Worm (Caenorhabditis elegans) whole organism, L4 larva: Measurements from ENCODE around the gene T03F6.9.
A peak's percentile ranks its signal among the peaks of the same experiment; 100 is the strongest.

Experiments used
- D1046.2 ChIP-seq: fragments of 200-800 bp; sonication (Bioruptor generic); IDR thresholded peaks from 2 replicates; pipeline ENCODE4 v1.3.6; 2022; ENCODE audit warnings: missing genetic modification characterization, missing compliant biosample characterization
- F44E2.7 ChIP-seq: fragments of 200-800 bp; sonication (Bioruptor generic); IDR thresholded peaks from 2 replicates; pipeline ENCODE4 v2.1.2; 2022; ENCODE audit warnings: missing genetic modification characterization, missing compliant biosample characterization
- F49E8.2 ChIP-seq: sonication (generic microtip); optimal IDR thresholded peaks from 2 replicates; lab custom pipeline; 2016; ENCODE audit warnings: missing compliant biosample characterization, mild to moderate bottlenecking, missing genetic modification characterization, borderline replicate concordance
- T26A8.4 ChIP-seq: fragments of 200-800 bp; sonication (Bioruptor generic); IDR thresholded peaks from 2 replicates; pipeline ENCODE4 v1.3.6; 2022; ENCODE audit warnings: missing genetic modification characterization, missing compliant biosample characterization
- Y105C5A.15 ChIP-seq: fragments of 200-800 bp; sonication (Bioruptor generic); IDR thresholded peaks from 2 replicates; pipeline ENCODE4 v1.3.6; 2022; ENCODE audit warnings: missing genetic modification characterization, missing compliant biosample characterization
- aha-1 ChIP-seq: fragments of 150-350 bp; peaks from one replicate; lab custom pipeline; 2014; ENCODE audit warnings: missing biosample characterization, missing genetic modification characterization
- ama-1 ChIP-seq: fragments of 150-350 bp; optimal IDR thresholded peaks from 2 replicates; lab custom pipeline; 2014; ENCODE audit warnings: inconsistent platforms, mixed read lengths
- arid-1 ChIP-seq: fragments of 200-800 bp; sonication (Bioruptor generic); conservative IDR thresholded peaks from 2 replicates; pipeline ENCODE4 v1.3.6; 2022; ENCODE audit warnings: missing genetic modification reagents, missing genetic modification characterization, missing compliant biosample characterization
- attf-4 ChIP-seq: sonication (generic microtip); optimal IDR thresholded peaks from 3 replicates; lab custom pipeline; 2017; ENCODE audit warnings: missing biosample characterization, missing genetic modification characterization
- ceh-20 ChIP-seq: fragments of 200-800 bp; sonication (Bioruptor generic); IDR thresholded peaks from 2 replicates; pipeline ENCODE4 v1.3.6; 2022; ENCODE audit warnings: missing genetic modification reagents, missing genetic modification characterization, missing compliant biosample characterization
- ceh-32 ChIP-seq: sonication (generic microtip); optimal IDR thresholded peaks from 2 replicates; lab custom pipeline; 2016; ENCODE audit warnings: mild to moderate bottlenecking, missing genetic modification characterization, missing compliant biosample characterization; ENCODE audit not compliant: poor library complexity
- ceh-62 ChIP-seq: sonication (generic microtip); optimal IDR thresholded peaks from 2 replicates; lab custom pipeline; 2017; ENCODE audit warnings: missing biosample characterization, missing genetic modification characterization
- ceh-82 ChIP-seq: sonication (generic microtip); optimal IDR thresholded peaks from 2 replicates; lab custom pipeline; 2017; ENCODE audit warnings: missing biosample characterization, missing genetic modification characterization
- daf-19 ChIP-seq: fragments of 200-800 bp; sonication (Bioruptor generic); conservative IDR thresholded peaks from 2 replicates; pipeline ENCODE4 v1.3.6; 2022; ENCODE audit warnings: missing genetic modification characterization, missing compliant biosample characterization
- dmd-8 ChIP-seq: fragments of 200-800 bp; sonication (Bioruptor generic); IDR thresholded peaks from 2 replicates; pipeline ENCODE4 v1.3.6; 2022; ENCODE audit warnings: missing genetic modification characterization, missing compliant biosample characterization
- dmd-9 ChIP-seq: fragments of 200-800 bp; sonication (Bioruptor generic); IDR thresholded peaks from 2 replicates; pipeline ENCODE4 v1.3.6; 2022; ENCODE audit warnings: missing genetic modification reagents, missing genetic modification characterization, missing compliant biosample characterization
- duxl-1 ChIP-seq: sonication (generic microtip); optimal IDR thresholded peaks from 2 replicates; lab custom pipeline; 2016; ENCODE audit warnings: mild to moderate bottlenecking, missing genetic modification characterization, moderate library complexity, missing compliant biosample characterization; ENCODE audit not compliant: poor library complexity
- egl-27 ChIP-seq: sonication (generic microtip); optimal IDR thresholded peaks from 3 replicates; lab custom pipeline; 2017; ENCODE audit warnings: missing biosample characterization, missing genetic modification reagents, missing genetic modification characterization
- egl-43 ChIP-seq: fragments of 200-800 bp; sonication (Bioruptor generic); IDR thresholded peaks from 2 replicates; pipeline ENCODE4 v1.3.6; 2022; ENCODE audit warnings: missing genetic modification reagents, missing genetic modification characterization, missing compliant biosample characterization
- fkh-10 ChIP-seq: fragments of 150-350 bp; optimal IDR thresholded peaks from 2 replicates; lab custom pipeline; 2014; ENCODE audit warnings: missing biosample characterization, missing genetic modification reagents, missing genetic modification characterization
- fos-1 ChIP-seq: fragments of 150-350 bp; optimal IDR thresholded peaks from 2 replicates; lab custom pipeline; 2014; ENCODE audit warnings: missing biosample characterization, missing genetic modification characterization
- gei-8 ChIP-seq: fragments of 200-800 bp; sonication (Bioruptor generic); optimal IDR thresholded peaks from 2 replicates; lab custom pipeline; 2018; ENCODE audit warnings: mild to moderate bottlenecking, missing genetic modification characterization, missing compliant biosample characterization
- hif-1 ChIP-seq, 2 experiments: sonication (generic microtip); optimal IDR thresholded peaks; 2 replicates each; lab custom pipeline; 2016 to 2017; ENCODE audit warnings: missing compliant biosample characterization in 2 of 2, missing genetic modification characterization in 2 of 2, missing genetic modification reagents in 2 of 2, missing genotype in 2 of 2, mild to moderate bottlenecking in 1 of 2
- jun-1 ChIP-seq: fragments of 150-350 bp; optimal IDR thresholded peaks from 2 replicates; lab custom pipeline; 2014; ENCODE audit warnings: missing biosample characterization, missing genetic modification reagents, missing genetic modification characterization
- lim-7 ChIP-seq: fragments of 200-800 bp; sonication (Bioruptor generic); IDR thresholded peaks from 2 replicates; pipeline ENCODE4 v1.3.6; 2022; ENCODE audit warnings: missing genetic modification characterization, missing compliant biosample characterization
- madf-5 ChIP-seq, 2 experiments: fragments of 200-800 bp; sonication (Bioruptor generic); IDR thresholded peaks; 2 replicates each; pipeline ENCODE4 v1.3.6; 2022; ENCODE audit warnings: missing compliant biosample characterization in 2 of 2, missing genetic modification characterization in 2 of 2
- mxl-3 ChIP-seq: fragments of 200-800 bp; sonication (Bioruptor generic); optimal IDR thresholded peaks from 2 replicates; lab custom pipeline; 2018; ENCODE audit warnings: mild to moderate bottlenecking, missing genetic modification characterization, missing compliant biosample characterization
- nhr-10 ChIP-seq: fragments of 150-350 bp; optimal IDR thresholded peaks from 2 replicates; lab custom pipeline; 2014; ENCODE audit warnings: missing biosample characterization, missing genetic modification characterization
- nhr-237 ChIP-seq: sonication (generic microtip); optimal IDR thresholded peaks from 2 replicates; lab custom pipeline; 2017; ENCODE audit warnings: missing biosample characterization, missing genetic modification characterization
- nhr-76 ChIP-seq: fragments of 150-350 bp; optimal IDR thresholded peaks from 2 replicates; lab custom pipeline; 2014; ENCODE audit warnings: missing biosample characterization, missing genetic modification characterization
- pqm-1 ChIP-seq: sonication (generic microtip); optimal IDR thresholded peaks from 2 replicates; lab custom pipeline; 2017; ENCODE audit warnings: missing biosample characterization, missing genetic modification characterization
- set-16 ChIP-seq: fragments of 200-800 bp; sonication (Bioruptor generic); IDR thresholded peaks from 2 replicates; pipeline ENCODE4 v1.3.6; 2022; ENCODE audit warnings: missing genetic modification reagents, missing genetic modification characterization, missing compliant biosample characterization
- snpc-1.2 ChIP-seq: fragments of 200-800 bp; sonication (Bioruptor generic); IDR thresholded peaks from 2 replicates; pipeline ENCODE4 v1.3.6; 2022; ENCODE audit warnings: missing genetic modification reagents, missing genetic modification characterization, missing compliant biosample characterization
- zfp-2 ChIP-seq: sonication (generic microtip); optimal IDR thresholded peaks from 2 replicates; lab custom pipeline; 2016; ENCODE audit warnings: mild to moderate bottlenecking, missing genetic modification characterization, missing compliant biosample characterization
- zfp-3 ChIP-seq: fragments of 200-800 bp; sonication (Bioruptor generic); conservative IDR thresholded peaks from 2 replicates; pipeline ENCODE4 v1.3.6; 2022; ENCODE audit warnings: missing genetic modification reagents, missing genetic modification characterization, missing compliant biosample characterization
- zip-11 ChIP-seq: fragments of 200-800 bp; sonication (Bioruptor generic); IDR thresholded peaks from 2 replicates; pipeline ENCODE4 v1.3.6; 2022; ENCODE audit warnings: missing genetic modification characterization, missing compliant biosample characterization
- ztf-11 ChIP-seq: fragments of 150-350 bp; optimal IDR thresholded peaks from 2 replicates; lab custom pipeline; 2014; ENCODE audit warnings: missing biosample characterization, missing genetic modification characterization
- ztf-7 ChIP-seq: fragments of 150-350 bp; optimal IDR thresholded peaks from 2 replicates; lab custom pipeline; 2014; ENCODE audit warnings: missing biosample characterization, missing genetic modification characterization

T03F6.9 gene

DNA sequence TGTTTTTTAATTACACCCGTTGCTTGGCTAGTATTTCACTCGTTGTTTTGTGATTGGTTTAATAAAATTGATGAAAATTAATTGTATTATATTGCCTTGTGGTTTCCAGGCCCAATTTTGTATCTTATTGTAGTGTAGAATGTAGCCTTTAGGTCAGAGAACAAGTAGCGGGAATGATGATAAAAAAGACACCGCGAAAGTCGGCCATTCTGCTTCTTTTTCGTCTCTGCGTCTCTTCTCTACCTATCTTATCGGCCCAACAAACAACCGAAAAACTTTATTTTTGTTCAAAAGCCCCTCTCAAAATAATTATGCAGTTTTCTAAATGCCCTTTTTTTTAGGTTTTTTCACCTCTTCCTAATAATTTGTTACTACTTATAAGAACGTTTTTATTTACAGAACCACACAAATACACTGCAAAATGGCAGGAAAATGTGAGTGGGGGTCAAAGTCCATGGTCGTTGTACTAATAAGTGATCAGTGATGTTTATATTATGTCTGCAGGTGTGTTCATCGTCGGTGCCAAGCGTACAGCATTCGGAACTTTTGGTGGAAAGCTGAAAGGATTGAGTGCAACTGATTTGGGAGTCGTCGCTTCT, 26.2 kb downstream of the T03F6.9 start, which contains the start of gene acaa-2 (continued):
- TF ChIP-seq egl-43 (GFP tag; lab: Robert Waterston, UW) = no peak
- TF ChIP-seq jun-1 = no peak
- peak; percentile 31 for TF ChIP-seq duxl-1
- no peak for TF ChIP-seq mxl-3 (GFP tag; lab: Kevin White, UChicago)
- TF ChIP-seq nhr-10 (tag; lab: Kevin White, UChicago) = peak; percentile 75
- no peak for TF ChIP-seq T26A8.4 (GFP tag; lab: Robert Waterston, UW)
- TF ChIP-seq gei-8 = no peak
- no peak for TF ChIP-seq madf-5 (GFP tag; IDR thresholded peaks at IDR 0.05; lab: Robert Waterston, UW)
- no peak for TF ChIP-seq ztf-11 (tag; lab: Kevin White, UChicago)
- no peak for TF ChIP-seq nhr-237 (tag; lab: Kevin White, UChicago)
- TF ChIP-seq ztf-7 = peak; percentile 1
- TF ChIP-seq D1046.2 (GFP tag; lab: Robert Waterston, UW) = no peak
- no peak for TF ChIP-seq F49E8.2 (tag; lab: Kevin White, UChicago)
- TF ChIP-seq ceh-82 (tag; lab: Kevin White, UChicago) = no peak
- no peak for TF ChIP-seq zip-11 (GFP tag; lab: Robert Waterston, UW)
- TF ChIP-seq fkh-10 (GFP tag; lab: Kevin White, UChicago) = no peak
- TF ChIP-seq fos-1 = no peak
- no peak for TF ChIP-seq egl-27

DNA sequence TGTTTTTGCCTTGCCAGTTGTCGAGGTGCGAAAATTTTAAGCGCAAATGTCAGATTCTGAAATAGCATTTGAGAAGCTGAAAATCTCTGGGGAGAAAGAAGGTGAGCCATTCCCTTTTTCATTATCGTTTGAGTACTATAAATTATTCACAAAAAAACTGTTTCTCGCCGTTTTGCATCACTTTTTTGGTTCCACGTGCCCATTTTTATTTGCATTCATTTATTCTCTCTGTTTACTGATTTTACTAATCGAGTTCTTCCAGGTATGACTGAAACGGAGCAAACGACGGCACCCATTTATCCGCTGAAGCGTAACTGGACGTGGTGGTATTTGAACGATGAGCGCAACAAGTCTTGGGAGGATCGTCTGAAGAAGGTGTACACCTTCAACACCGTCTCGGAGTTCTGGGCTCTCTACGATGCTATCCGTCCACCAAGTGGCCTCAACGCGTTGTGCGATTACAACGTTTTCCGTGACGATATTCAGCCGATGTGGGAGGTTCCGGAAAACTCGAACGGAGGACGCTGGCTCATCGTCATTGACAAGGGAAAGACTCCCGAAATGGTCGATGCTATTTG, 27.2 kb downstream of the T03F6.9 start:
- no peak for TF ChIP-seq jun-1
- TF ChIP-seq aha-1 = peak; percentile 61
- no peak for TF ChIP-seq lim-7 (GFP tag; lab: Robert Waterston, UW)
- TF ChIP-seq Y105C5A.15 (GFP tag; lab: Robert Waterston, UW) = peak; percentile 67; the same call in 1 of the 2 replicates
- 0 out of 2 replicates have a peak, but pooled peaks have one; percentile 14 for TF ChIP-seq dmd-8 (GFP tag; lab: Robert Waterston, UW)
- TF ChIP-seq set-16 (GFP tag; lab: Robert Waterston, UW) = 0 out of 2 replicates have a peak, but pooled peaks have one; percentile 4
- TF ChIP-seq snpc-1.2 (GFP tag; lab: Robert Waterston, UW) = peak; percentile 14; the same call in 1 of the 2 replicates
- TF ChIP-seq, all 104 proteins: peak for 5

DNA sequence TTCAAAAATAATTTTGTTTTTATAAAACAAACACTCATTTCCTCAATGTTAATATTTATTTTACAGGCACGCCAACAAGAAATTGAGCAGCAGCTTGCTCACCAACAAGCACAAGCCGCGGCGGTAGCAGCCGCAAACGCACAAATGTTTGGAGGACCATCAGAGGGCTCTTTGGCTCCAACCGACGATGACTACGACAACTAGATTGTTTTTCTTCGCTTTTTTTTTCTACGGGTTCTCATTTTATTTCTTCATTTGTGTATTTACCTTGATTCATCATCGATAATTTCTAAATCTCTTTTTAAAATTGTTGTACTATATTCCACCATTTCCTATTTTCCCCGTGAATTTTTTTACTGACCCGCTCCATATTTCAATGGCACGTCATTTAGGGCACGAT, 27.8 kb downstream of the T03F6.9 start, which contains the start of gene ife-1:
TSS of gene ife-1 (plus strand) at position 301 of the 400 bp plus-strand sequence.
- no peak for TF ChIP-seq hif-1 (tag; optimal IDR thresholded peaks at IDR 0.05; lab: Kevin White, UChicago)
- TF ChIP-seq ceh-62 (tag; lab: Kevin White, UChicago) = no peak
- no peak for TF ChIP-seq daf-19 (GFP tag; lab: Robert Waterston, UW)
- TF ChIP-seq D1046.2 (GFP tag; lab: Robert Waterston, UW) = no peak
- no peak for TF ChIP-seq dmd-9 (GFP tag; lab: Robert Waterston, UW)
- TF ChIP-seq arid-1 = no peak
- TF ChIP-seq fos-1 = no peak
- TF ChIP-seq F44E2.7 = no peak
- no peak for TF ChIP-seq ceh-32
- TF ChIP-seq nhr-76 = no peak
- TF ChIP-seq zfp-3 (GFP tag; lab: Robert Waterston, UW) = no peak
- no peak for TF ChIP-seq pqm-1
- TF ChIP-seq T26A8.4 (GFP tag; lab: Robert Waterston, UW) = no peak
- no peak for TF ChIP-seq nhr-237 (tag; lab: Kevin White, UChicago)
- no peak for TF ChIP-seq gei-8
- no peak for TF ChIP-seq attf-4 (tag; lab: Kevin White, UChicago)
- no peak for TF ChIP-seq ceh-20
- no peak for TF ChIP-seq zfp-2 (tag; lab: Kevin White, UChicago)
- no peak for TF ChIP-seq ama-1
